Worm (Caenorhabditis elegans) whole organism, late embryonic: ENCODE data around the gene F25H9.2.
"Not testable (repeated sequence)": the region's sequence is repeated elsewhere in the genome, so short reads cannot be mapped to it uniquely, and the experiment has no call there.

Experiments used
- ahr-1 ChIP-seq: sonication (generic microtip); optimal IDR thresholded peaks from 2 replicates; lab custom pipeline; 2016; ENCODE audit warnings: missing genetic modification characterization, missing compliant biosample characterization
- ceh-48 ChIP-seq: sonication (generic microtip); optimal IDR thresholded peaks from 2 replicates; lab custom pipeline; 2016; ENCODE audit warnings: missing genetic modification characterization, inconsistent platforms, missing compliant biosample characterization
- dmd-4 ChIP-seq: sonication (generic microtip); optimal IDR thresholded peaks from 2 replicates; lab custom pipeline; 2016; ENCODE audit warnings: borderline replicate concordance, missing genetic modification characterization, missing compliant biosample characterization
- ets-4 ChIP-seq: sonication (generic microtip); optimal IDR thresholded peaks from 2 replicates; lab custom pipeline; 2016; ENCODE audit warnings: missing genetic modification characterization, missing compliant biosample characterization
- nhr-11 ChIP-seq: fragments of 150-350 bp; optimal IDR thresholded peaks from 2 replicates; lab custom pipeline; 2014; ENCODE audit warnings: missing biosample characterization, missing genetic modification characterization
- tbx-7 ChIP-seq: sonication (generic microtip); optimal IDR thresholded peaks from 2 replicates; lab custom pipeline; 2016; ENCODE audit warnings: missing genotype, missing genetic modification characterization, missing compliant biosample characterization

DNA sequence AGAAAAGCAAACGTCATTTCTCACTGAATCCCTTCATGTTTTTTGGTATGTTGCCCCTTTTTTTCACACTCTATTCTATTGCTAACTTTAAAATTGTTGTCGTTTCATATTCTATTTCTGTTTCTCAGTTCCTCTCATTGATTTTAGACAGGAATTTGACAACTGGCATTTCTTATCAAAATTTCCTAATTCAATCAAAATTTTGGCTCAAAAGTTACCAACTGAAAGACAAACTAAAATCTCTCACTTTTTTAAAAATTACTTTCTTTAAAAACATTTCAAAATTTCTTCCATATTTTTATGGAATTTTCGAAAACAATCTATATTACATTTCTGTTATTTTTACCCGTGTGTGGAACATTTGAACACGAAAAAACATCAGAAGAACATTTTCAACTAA lies 14.3 kb upstream of the F25H9.2 start, which contains the start of gene Y2H9A.6:
- TF ChIP-seq ahr-1; ceh-48 (tag; lab: Kevin White, UChicago); tbx-7; dmd-4; nhr-11 (tag; lab: Kevin White, UChicago); ets-4 (tag; lab: Kevin White, UChicago): not testable (repeated sequence)
